Worm (Caenorhabditis elegans): ENCODE measurements around the gene F55G11.1.

- TF ChIP-seq skn-1 (tag; optimal IDR thresholded peaks at IDR 0.05) (no peak), elt-2 (tag; optimal IDR thresholded peaks at IDR 0.05) (no peak), unc-62 (GFP tag; optimal IDR thresholded peaks at IDR 0.05) (no peak)
Observed at ce11 chrIV:12972780-12973179, 26.4 kb upstream of the F55G11.1 start.

Measured in whole organism, L1 larva.